Fruit fly (Drosophila melanogaster) whole organism, pupa: Measurements from ENCODE around the gene CG46301.

ENCODE experiments used
- CG13204 ChIP-seq: fragments of 200-800 bp; sonication (Bioruptor generic); optimal IDR thresholded peaks from 2 replicates; lab custom pipeline; 2018; ENCODE audit warnings: missing biosample characterization, mild to moderate bottlenecking, missing genetic modification characterization, moderate library complexity
- CG14655 ChIP-seq: fragments of 200-800 bp; sonication (Bioruptor generic); optimal IDR thresholded peaks from 3 replicates; lab custom pipeline; 2017; ENCODE audit warnings: mild to moderate bottlenecking, missing biosample characterization, missing genetic modification reagents, missing genetic modification characterization

DNA sequence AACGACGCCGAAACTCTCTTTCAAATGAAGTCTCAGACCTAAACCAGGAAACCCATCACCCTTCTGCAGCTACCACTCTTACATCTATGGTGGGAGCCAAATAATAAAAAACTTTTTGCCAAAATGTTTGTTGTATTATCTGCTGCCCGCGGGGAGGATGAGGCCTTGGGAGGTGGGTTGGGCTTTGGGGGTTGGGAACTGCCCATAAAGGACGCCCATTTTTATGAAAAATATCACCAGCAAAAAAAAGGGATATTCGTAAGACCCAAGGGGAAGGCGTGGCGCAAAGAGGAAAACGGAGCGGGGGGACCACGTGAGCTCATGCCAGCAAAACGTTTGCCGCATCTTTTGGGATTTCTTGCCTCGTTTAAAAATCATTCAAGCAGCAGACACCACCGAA is 42.5 kb downstream of the CG46301 start:
- no peak for TF ChIP-seq CG14655 (GFP tag; lab: Kevin White, UChicago)
- no peak for TF ChIP-seq CG13204
